Fruit fly (Drosophila melanogaster): ENCODE results near the gene CG7329.
A peak's percentile ranks its signal among the peaks of the same experiment; 100 is the strongest.

Gene CG7329

DNA sequence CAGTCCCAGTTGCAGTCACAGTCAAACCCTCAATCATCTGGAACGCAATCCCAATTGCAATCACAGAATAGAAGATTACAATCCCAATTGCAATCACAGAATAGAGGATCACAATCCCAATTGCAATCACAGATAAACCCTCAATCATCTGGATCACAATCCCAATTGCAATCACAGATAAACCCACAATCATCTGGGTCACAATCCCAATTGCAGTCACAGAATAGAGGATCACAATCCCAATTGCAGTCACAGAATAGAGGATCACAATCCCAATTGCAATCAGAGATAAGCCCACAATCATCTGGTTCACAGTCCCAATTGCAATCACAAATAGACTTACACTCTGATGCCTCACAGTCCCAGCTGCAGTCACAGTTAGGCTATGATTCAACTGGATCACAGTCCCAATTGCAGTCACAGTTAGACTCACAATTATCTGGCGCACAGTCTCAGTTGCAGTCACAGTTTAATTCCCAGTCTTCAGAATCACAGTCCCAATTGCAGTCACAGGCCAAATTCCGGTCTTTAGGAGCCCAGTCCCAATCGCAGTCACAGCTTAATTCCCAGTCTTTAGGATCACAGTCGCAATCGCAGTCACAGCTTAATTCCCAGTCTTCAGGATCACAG lies 9.6 kb upstream of the CG7329 start:
- no peak for TF ChIP-seq CG14655 (GFP tag; optimal IDR thresholded peaks at IDR 0.05)

DNA sequence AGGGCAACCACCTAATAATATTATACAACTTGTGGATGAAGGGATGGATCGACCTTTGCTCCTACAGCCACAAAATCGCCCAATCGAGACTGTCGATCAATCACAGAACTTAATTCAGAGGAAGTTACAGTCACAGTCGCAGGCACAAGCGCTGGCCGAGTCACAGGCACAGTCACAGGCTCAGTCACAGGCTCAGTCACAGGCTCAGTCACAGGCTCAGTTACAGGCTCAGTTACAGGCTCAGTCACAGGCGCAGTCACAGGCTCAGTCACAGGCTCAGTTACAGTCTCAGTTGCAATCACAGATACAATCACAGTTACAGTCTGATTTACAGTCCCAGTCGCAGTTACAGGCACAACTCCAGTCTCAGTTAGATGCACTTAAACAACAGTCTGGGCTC lies 8.5 kb upstream of the CG7329 start:
- TF ChIP-seq CG32121 (GFP tag; IDR thresholded peaks at IDR 0.05) (no peak), Pif1B (GFP tag; optimal IDR thresholded peaks at IDR 0.05) (no peak), Pif1A (GFP tag; optimal IDR thresholded peaks at IDR 0.05) (no peak), CG13204 (GFP tag; optimal IDR thresholded peaks at IDR 0.05) (no peak), fd96Ca (GFP tag; IDR thresholded peaks at IDR 0.05) (no peak), Snoo (tag; optimal IDR thresholded peaks at IDR 0.05) (no peak), CG8159 (tag; optimal IDR thresholded peaks at IDR 0.05) (no peak), CG10348 (GFP tag; IDR thresholded peaks at IDR 0.05) (no peak), CG8301 (tag; optimal IDR thresholded peaks at IDR 0.05) (no peak), CG14655 (GFP tag; optimal IDR thresholded peaks at IDR 0.05) (no peak), rn (GFP tag; IDR thresholded peaks at IDR 0.05) (no peak), CG9948 (tag; optimal IDR thresholded peaks at IDR 0.05) (no peak)

DNA sequence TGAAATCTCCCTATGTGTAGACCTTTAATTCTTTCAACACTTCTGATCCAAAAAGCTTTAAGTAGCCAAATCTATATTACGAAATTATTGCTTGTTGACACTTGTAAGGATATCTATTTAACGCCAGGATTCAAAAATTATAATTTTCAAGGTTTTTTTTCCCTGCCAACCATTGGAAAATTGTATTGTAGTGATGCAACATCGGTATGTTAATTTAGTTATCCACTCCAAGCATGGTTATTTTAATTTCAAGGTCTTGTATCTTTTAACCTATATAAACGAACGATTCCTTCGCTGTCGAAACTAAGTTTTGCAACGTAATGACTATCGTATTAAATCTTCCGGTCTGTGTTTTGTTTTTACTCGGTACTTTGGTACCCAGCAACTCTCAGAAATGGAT lies 7.8 kb upstream of the CG7329 start, which contains the start of gene CG17097:
TSS of gene CG17097 (plus strand) at position 301 of the 400 bp plus-strand sequence.
- TF ChIP-seq CG12605 (GFP tag; IDR thresholded peaks at IDR 0.05) (no peak), EcR (GFP tag; optimal IDR thresholded peaks at IDR 0.05) (no peak), rn (GFP tag; IDR thresholded peaks at IDR 0.05) (no peak), CG8159 (tag; optimal IDR thresholded peaks at IDR 0.05) (no peak), Snoo (tag; optimal IDR thresholded peaks at IDR 0.05) (no peak), Pif1A (GFP tag; optimal IDR thresholded peaks at IDR 0.05) (no peak), fd96Ca (GFP tag; IDR thresholded peaks at IDR 0.05) (no peak), CG34367 (tag; optimal IDR thresholded peaks at IDR 0.05) (no peak), CG15710 (tag; optimal IDR thresholded peaks at IDR 0.05) (no peak), gl (tag; optimal IDR thresholded peaks at IDR 0.05) (no peak), CG8301 (tag; optimal IDR thresholded peaks at IDR 0.05) (no peak)

DNA sequence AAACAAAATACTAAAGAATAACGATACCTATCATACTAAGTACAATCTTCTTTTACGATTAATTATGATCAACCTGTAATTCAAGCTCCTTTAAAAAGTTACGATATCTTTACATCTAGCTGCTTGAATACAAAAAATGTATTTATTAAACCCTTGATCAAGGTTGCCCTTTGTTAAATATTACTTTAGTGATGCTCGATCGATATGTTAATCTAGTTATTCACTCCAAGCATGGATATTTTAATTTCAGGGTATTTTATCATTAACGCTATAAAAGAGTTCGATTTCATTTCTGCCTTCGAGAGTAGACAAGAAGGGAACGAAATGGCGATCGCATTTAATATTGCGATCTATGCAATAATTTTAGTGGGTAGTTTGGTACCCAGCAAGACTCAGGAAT lies 5.4 kb upstream of the CG7329 start, which contains the start of gene CG18284:
TSS of gene CG18284 (plus strand) at position 301 of the 400 bp plus-strand sequence.
- TF ChIP-seq Ets98B (GFP tag; IDR thresholded peaks at IDR 0.05) (no peak), Snoo (tag; optimal IDR thresholded peaks at IDR 0.05) (no peak), CG9948 (tag; optimal IDR thresholded peaks at IDR 0.05) (no peak), CG10348 (GFP tag; IDR thresholded peaks at IDR 0.05) (no peak), CG12605 (GFP tag; IDR thresholded peaks at IDR 0.05) (no peak), D1 (tag; optimal IDR thresholded peaks at IDR 0.05) (no peak), CG14655 (GFP tag; optimal IDR thresholded peaks at IDR 0.05) (no peak), CG13204 (GFP tag; optimal IDR thresholded peaks at IDR 0.05) (no peak), CG8159 (tag; optimal IDR thresholded peaks at IDR 0.05) (no peak), gl (tag; optimal IDR thresholded peaks at IDR 0.05) (no peak)

DNA sequence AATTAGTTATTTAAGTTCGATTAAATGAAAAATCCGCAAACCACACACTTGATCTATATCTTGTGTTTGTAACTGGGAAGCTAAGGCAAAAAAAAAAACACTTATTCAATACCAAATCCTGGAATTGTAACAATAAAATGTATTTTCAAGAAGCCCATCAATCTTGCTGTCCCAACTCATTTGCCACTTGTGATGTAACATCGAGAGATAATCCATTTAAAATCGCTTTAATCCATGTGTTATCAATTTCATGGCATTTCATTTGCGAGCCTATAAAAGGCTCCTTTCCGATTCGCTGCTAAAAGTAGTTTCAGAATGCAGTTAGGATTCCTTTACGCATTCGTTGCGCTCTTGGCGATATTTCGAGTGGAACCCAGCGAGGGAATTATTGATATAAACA lies 1.4 kb upstream of the CG7329 start, which contains the start of gene CG31872:
TSS of gene CG31872 (plus strand) at position 301 of the 400 bp plus-strand sequence.
- TF ChIP-seq D1 (tag; optimal IDR thresholded peaks at IDR 0.05) = no peak
- no peak for TF ChIP-seq EcR (GFP tag; optimal IDR thresholded peaks at IDR 0.05)
- no peak for TF ChIP-seq CG10348 (GFP tag; IDR thresholded peaks at IDR 0.05)
- no peak for TF ChIP-seq CG8159 (tag; optimal IDR thresholded peaks at IDR 0.05)
- TF ChIP-seq CG17806 (tag; optimal IDR thresholded peaks at IDR 0.05) = no peak
- no peak for TF ChIP-seq CG15710 (tag; optimal IDR thresholded peaks at IDR 0.05)
- no peak for TF ChIP-seq gl (tag; optimal IDR thresholded peaks at IDR 0.05)
- TF ChIP-seq fd96Ca (GFP tag; IDR thresholded peaks at IDR 0.05) = no peak
- no peak for TF ChIP-seq CG13204 (GFP tag; optimal IDR thresholded peaks at IDR 0.05)
- no peak for TF ChIP-seq CG9948 (tag; optimal IDR thresholded peaks at IDR 0.05)
- no peak for TF ChIP-seq CG8301 (tag; optimal IDR thresholded peaks at IDR 0.05)
- no peak for TF ChIP-seq CG12605 (GFP tag; IDR thresholded peaks at IDR 0.05)
- no peak for TF ChIP-seq CG4496 (GFP tag; IDR thresholded peaks at IDR 0.05)
- TF ChIP-seq CG34367 (tag; optimal IDR thresholded peaks at IDR 0.05) = no peak
- no peak for TF ChIP-seq CG14655 (GFP tag; optimal IDR thresholded peaks at IDR 0.05)

DNA sequence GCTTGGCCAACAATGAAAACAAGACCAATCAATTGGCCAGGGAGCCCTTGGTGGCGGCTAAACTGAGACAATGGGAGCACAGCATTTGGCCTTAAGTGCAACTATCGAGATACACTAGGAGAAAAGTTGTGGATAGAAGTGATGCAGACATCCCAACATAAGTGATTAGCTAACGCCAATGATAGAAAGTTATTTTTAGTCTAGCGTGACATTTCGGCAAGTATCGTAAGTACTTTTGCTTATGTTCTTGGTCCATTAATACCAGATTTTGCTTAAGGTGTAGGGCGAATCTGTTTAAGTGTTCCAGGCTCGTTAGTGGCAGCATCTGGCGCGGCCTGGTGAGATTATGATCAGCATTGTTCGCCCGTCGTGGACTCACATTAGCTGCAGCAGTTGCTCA lies 5.6 kb downstream of the CG7329 start:
- peak; percentile 26 for TF ChIP-seq CG14655 (GFP tag; optimal IDR thresholded peaks at IDR 0.05)
- TF ChIP-seq CG8159 (tag; optimal IDR thresholded peaks at IDR 0.05) = peak; percentile 51
- peak; percentile 25 for TF ChIP-seq CG34367 (tag; optimal IDR thresholded peaks at IDR 0.05)
- TF ChIP-seq CG15710 (tag; optimal IDR thresholded peaks at IDR 0.05) = no peak
- no peak for TF ChIP-seq Snoo (tag; optimal IDR thresholded peaks at IDR 0.05)
- no peak for TF ChIP-seq CG10348 (GFP tag; IDR thresholded peaks at IDR 0.05)
- TF ChIP-seq CG4496 (GFP tag; IDR thresholded peaks at IDR 0.05) = 0 out of 3 replicates have a peak, but pooled peaks have one; percentile 15

DNA sequence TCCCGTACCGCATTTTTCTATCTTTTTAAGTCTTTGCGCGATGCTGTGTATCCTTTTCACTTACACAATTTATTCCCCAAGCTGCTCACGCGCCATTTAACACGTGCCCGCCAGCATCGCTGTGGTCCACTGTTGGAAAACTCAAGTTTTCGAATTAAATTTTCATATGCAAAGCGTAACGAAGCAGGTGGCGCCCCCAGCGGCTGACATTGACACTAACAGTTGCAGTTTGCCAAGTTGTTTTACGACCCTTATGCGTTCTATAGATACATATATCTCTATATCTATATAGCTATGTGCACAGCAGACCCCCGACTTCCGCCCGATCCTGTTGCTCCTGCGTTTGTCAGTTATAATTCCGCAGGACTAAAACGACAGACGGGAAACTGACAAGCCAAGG lies 12.3 kb downstream of the CG7329 start:
- TF ChIP-seq fd96Ca (GFP tag; IDR thresholded peaks at IDR 0.05) (no peak), CG13204 (GFP tag; optimal IDR thresholded peaks at IDR 0.05) (no peak), CG8301 (tag; optimal IDR thresholded peaks at IDR 0.05) (no peak), Pif1A (GFP tag; optimal IDR thresholded peaks at IDR 0.05) (no peak), CG4496 (GFP tag; IDR thresholded peaks at IDR 0.05) (no peak), D1 (tag; optimal IDR thresholded peaks at IDR 0.05) (no peak), CG10348 (GFP tag; IDR thresholded peaks at IDR 0.05) (no peak), Pif1B (GFP tag; optimal IDR thresholded peaks at IDR 0.05) (no peak), Ets98B (GFP tag; IDR thresholded peaks at IDR 0.05) (no peak), gl (tag; optimal IDR thresholded peaks at IDR 0.05) (no peak), CG34367 (tag; optimal IDR thresholded peaks at IDR 0.05) (no peak), CG9948 (tag; optimal IDR thresholded peaks at IDR 0.05) (no peak), CG14655 (GFP tag; optimal IDR thresholded peaks at IDR 0.05) (no peak)
